Fruit fly (Drosophila melanogaster): ENCODE data around the gene sim.
A peak's percentile ranks its signal among the peaks of the same experiment; 100 is the strongest.

Gene sim

DNA sequence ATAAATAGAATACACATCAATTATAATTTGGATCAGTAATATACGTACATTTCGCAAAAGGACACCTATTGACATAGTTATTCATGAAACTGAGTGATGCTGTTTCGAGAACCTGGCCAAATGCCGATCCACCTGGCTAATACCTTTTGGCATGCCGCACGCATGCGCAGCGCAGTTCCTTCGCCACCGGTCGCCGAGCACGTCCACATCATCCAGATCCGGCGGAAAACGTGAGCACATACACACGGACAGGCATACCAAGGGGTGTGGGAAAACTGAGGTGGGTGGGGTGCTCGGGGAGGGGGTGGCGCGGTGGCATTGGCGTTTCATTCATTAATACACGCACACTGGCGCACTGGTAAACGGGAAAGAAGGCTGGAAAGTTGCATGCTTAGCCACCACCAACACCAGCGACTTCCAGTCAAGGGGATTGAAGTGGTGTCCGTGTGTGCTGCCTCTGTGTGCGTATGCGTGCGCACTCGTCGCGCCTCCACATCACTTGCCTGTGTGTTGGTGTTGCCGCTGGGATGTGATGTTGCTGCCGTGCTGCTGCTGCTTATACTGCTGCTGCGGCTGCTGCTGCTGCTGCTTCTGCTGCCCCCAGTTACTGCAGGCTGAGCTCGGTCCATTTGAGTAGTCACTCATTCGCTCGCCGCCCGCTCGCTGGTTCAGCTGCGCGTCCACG lies at the start of gene sim:
TSS of gene sim (plus strand) at position 635 of the 685 bp plus-strand sequence.
- TF ChIP-seq noc (tag; optimal IDR thresholded peaks at IDR 0.05), result no peak

DNA sequence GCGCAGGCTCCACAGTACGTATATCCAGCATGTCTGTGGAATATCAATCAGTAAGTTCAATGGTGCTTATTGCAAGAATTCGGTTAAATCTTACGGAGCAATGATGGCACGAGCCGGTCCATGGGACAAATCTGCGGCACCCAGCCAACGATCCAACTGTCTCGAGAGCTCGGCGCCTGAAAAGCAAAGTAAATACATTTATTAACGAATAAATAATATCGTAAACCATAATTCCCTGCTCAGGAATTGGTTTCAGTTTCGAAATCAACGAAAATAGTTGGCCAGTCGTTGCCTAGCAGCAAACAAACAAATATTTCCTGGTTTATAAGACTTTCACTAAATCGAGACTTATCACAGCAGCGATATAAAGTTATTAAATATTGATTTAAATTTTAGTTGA lies 48.0 kb upstream of the sim start, which contains the start of gene CG11656:
TSS of gene CG11656 (plus strand) at position 301 of the 400 bp plus-strand sequence.
- TF ChIP-seq noc (tag; optimal IDR thresholded peaks at IDR 0.05), result no peak

DNA sequence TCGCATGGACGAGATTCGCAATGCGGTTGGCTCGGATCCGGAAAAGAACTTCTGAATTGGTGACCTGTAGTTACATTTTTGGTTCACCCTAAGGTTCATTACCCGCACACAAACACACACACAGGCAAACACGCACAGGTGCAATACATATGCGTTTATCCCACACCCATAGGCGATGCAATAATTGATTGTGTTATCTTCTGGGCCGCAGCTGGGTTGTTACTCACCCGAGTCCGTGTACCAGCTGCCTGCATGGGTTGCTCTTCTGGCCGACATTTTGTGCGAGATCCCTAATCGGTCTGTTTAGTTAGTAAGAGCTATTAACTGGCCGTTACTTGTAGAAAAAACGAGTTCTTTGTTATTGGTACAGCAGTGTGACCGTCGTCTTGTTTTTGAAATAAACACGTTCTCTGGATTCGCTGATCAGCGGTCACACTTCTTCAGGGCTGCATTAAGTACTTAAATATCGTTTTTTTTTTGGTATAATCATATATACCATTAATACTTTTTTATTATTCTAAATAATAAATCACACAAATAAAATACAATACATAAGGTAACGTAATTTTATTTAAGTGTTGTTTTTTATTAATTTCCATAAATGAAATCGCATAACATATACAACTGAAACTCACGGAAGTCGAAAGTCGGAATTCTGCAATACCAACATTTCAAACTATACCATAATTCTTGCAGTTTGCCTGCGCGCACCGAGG lies 46.5 kb upstream of the sim start, which contains the start of gene CG8031:
TSS of gene CG8031 (minus strand) at position 406 of the 716 bp plus-strand sequence.
- no peak for TF ChIP-seq noc (tag; optimal IDR thresholded peaks at IDR 0.05)

DNA sequence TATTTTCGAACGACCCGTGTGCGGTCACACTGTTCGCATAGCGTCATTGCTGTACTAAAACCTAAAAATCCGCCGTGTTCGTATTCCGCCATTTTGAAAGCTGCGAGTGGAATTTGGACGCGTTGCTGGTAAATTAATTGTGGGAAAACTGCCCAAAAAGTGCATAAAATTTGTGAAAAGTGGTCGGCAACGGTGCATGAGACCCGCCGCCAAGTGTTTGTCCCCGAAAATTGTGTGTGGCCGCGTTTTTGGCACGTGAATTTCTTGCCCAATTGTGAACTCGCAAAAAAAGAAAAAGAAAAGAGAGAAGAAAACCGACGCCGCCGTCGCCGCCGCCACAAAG lies 46.0 kb upstream of the sim start, which contains the start of gene CtBP:
TSS of gene CtBP (plus strand) at position 29 of the 343 bp plus-strand sequence.
- no peak for TF ChIP-seq noc (tag; optimal IDR thresholded peaks at IDR 0.05)

DNA sequence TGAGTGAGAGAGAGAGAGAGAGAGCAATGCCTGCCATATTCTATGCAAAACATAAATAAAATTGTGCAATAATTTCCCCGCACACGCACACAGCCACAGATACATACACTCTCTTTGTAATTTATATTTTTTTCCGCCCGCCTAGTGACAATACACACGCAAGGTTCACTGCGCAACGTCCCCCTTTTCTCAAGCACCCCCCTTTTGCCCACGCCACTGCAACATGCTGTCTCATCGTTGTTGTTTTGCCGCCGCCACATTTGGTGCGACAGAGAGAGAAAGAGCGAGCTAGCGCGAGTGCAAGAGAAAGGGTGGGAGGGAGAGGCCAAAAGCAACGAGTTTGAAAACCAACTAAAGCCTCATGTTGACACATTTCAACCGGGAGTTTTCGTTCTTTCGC lies 45.2 kb upstream of the sim start:
- peak; percentile 76 for TF ChIP-seq noc (tag; optimal IDR thresholded peaks at IDR 0.05)

DNA sequence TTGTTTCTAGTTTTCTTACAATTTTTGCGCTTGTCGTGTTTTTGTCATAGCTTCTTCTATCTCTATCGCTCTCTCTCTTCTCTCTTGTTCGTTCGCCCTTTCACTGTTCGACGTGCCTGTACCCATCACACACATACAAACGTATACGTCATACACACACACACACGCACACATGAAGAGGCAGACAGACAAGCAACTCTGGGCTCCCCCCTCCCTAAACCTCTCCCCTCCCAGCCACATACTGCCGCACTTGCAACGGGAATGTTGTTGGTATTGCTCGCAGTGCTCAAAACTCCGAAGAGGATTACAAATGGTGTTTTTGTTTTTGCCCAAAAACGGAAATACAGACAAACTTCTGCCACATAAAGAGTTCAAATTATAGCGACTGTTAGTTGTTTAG lies 44.6 kb upstream of the sim start:
- TF ChIP-seq noc (tag; optimal IDR thresholded peaks at IDR 0.05), result no peak

DNA sequence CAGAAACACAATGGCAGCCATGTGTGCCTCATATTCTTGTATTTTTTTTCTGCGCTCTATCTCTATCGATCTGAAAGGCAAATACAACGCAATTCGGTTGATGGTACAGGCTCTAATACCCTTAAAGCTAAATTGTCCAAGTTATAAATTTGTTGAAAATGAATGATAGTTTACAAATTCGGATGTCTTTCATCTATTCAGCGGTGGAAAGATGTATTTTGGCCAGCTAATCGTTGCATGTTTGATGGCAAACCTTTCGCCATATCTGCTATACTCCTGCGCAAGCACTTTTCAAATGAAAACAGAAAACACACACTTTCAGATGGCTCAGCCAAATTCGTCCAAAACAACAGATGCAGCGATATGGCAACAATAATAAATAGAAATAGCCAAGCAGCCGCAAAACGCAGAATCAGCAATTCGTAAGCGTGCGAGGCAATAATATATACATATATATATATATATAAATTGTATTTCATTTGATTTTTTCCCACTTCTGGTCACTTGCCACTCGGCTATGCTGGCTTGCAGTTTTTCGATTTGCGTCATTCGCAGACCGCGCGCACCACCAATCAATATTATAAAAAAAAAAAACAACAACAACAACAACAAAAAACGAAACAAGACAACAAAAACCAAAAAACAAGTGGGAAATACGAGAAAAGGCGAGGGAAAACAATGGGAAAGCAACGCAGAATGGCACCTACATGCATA lies 43.2 kb upstream of the sim start:
- TF ChIP-seq noc (tag; optimal IDR thresholded peaks at IDR 0.05), result peak; percentile 31

DNA sequence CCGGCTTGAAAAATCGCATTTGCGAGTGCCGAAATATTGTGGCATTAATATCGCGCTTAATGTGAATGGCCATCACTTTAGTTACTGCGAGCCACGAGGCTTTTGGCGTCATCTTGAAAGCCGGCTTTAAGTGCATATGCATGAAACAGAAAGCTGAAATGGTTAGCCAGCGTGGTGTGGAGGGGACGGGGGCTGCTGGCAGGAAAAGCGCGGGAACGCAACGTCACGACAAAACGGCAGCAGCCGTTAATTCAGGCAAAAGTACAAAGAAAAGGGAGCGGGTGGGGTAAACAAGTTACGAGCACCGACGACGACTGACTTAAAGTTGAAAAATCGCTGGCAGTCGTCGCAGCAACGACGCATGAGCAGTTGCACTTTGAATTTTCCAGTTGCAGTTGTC lies 42.2 kb upstream of the sim start:
- TF ChIP-seq noc (tag; optimal IDR thresholded peaks at IDR 0.05), result no peak

DNA sequence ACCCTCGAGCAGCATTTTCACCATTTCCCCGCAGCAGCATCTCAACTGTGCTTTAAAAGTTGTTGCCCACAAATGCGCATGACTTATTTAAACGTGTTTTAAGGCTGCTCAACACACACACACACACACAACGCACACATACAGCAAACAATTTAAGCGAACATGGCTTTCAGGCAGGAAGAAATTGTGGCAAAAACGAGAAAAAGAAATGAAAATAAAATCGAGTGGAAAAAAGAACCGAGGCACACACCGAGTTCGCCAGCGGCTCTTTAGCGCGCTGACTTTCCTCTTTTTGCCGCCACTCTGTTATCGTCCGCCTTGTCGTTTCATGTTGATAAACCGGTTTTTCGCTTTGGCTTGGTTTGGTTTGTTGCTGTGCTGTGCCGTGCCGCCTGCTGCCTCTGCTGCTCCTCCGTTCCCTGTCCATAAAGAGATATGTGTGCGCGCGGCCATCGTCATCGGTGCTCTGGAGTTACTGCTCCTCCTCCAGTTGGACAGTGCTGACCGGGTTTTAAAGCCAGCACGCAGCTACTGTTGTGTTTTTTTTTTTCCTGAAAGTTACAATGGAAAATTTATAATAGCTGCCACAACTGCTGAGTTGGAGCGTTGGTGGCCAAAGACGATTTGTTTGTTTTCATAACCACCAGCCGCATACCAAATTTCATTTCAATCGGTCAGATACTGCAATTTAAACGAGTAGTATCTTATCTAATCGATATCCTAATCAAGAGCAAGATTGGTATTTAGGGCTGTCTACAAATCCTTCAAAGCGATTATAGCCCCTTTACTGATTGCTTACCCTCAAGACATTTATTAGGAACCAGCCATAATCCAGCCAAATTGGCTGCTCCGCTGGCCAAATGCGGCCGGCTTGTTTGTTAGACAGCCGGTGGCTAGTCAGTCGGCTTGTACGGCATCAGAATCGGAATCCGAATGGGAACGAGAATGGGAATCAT lies 41.5 kb upstream of the sim start:
- peak; percentile 21 for TF ChIP-seq noc (tag; optimal IDR thresholded peaks at IDR 0.05)

DNA sequence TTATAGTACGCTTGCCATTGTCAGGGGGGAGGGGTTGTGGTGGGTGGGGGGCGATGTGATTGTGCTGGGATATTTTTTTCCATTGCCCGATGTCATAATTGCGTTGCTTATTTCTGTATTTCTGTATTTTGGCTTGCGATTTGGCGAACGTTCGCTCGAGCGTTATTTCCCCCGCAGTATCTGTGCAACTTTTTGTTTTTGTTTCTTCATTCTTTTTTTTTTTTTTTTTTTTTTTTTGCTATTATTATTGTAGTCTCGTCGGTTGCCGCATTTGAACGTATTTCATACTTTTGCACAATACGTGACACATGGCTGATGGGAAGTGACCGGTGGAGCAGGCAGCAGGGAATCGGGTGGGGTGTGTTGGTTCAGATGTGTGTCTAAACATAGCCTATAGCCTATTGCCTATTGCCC lies 39.9 kb upstream of the sim start:
- no peak for TF ChIP-seq noc (tag; optimal IDR thresholded peaks at IDR 0.05)

DNA sequence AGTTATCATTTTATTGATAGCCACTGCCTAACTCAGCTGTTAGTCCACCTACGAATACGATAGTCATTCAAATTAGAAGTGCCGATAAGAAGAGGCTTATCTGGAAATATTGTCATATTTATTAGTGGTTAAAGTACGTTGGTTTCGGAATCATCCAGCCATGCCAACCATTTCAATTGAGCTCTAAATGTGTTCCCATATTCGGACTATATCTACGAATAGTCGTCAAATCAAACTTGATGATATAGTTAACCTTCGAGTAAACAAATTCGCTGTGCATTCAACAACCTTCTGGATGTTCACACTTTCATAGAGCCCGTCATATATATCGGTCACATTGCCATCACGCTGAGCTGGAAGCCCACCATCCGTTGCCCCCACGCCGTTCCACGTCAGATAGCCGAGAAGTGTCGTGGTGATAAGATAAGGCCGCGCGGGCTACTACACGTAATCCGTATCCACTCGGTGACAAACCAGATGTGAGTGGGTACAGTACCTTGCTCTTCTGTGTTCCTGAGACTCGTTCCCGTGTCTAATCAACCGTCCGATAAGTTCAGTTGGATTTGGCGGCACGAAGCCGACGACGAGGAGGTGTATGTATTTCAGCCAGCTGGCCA lies 39.2 kb upstream of the sim start:
- TF ChIP-seq noc (tag; optimal IDR thresholded peaks at IDR 0.05), result peak; percentile 45

DNA sequence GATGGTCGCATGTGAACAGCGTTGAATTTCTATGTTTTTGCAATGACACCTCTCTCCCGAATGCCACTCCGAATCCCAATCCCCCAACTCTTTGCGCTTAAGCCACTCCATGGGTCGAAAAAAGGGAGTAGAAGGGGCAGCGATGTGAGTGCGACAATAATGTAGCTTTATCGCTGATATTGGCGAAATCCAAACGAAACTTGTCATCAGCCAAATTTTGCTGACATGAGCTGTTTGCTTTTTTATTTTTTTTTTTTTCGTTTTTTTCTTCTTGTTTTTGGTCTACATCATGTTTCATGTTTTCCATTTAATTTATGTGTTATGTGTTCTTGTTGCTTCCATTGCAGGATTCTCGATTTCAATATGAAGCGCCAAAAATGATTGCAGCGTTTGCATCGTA lies 38.6 kb upstream of the sim start:
- TF ChIP-seq noc (tag; optimal IDR thresholded peaks at IDR 0.05), result no peak

DNA sequence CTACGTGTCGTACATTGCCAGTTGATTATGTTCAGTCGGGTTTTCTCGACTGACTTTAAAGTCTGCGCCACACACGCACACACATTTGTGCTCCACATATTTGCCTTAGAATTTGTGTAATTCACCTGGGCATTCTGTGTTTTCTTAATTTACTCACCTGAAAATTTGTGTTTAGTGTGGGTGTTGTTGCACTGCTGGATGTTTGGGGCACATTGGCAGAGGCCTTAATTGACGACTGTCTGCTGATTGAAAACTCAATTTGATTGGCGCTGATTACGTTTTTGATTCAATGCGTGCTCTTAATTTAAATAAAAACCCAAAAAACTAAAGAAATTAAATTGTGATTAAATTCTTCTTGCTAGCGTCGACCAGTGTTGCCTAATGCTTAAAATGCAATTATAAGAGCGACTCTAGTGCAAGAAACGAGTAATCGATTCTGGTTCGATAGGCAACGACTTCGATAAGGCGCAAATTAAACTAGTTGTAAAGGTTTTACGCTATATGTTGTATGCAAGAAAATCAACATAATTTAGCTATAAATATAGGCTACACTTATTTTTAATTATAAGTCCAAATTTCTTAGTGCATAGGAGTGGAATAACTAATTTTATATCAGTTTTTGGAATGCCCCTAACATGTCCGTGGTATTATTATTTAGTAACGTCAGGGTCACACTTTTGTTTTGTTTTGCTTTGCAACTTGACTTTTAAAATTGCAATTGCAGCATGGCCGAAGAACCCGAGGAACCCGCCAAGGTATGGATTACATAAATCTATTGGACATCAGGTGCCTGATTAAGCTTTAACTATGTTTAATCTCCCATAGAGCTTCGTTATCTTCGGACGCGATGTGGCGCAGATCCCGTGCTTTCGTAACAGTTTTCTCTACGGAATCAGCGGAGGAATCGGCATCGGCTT lies 27.0 kb upstream of the sim start, which contains the start of the genes CG46281 and CG46280:
TSS of gene CG46281 (minus strand) at position 51 of the 917 bp plus-strand sequence.
TSS of gene CG46280 (minus strand) at position 403 of the 917 bp plus-strand sequence.
- no peak for TF ChIP-seq noc (tag; optimal IDR thresholded peaks at IDR 0.05)

DNA sequence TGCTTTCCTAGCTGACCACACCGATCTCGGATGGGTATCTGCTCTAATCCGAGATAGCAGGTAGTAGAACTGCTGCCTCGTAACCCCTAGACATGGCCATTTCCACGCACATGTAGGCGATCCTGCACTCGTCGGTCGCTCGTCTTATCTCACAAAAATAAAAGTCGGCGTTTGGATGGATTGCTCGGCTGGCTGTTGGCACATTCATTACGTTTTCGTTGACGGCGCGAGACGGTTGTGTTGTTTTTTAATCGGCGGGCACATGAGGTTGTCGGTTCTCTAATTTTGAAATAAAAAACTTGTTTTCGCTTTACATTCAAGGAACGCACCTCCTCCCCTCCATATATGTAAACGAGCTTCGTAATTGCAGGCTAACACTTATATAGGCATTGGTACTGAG lies 25.2 kb upstream of the sim start, which contains the start of gene ry:
TSS of gene ry (plus strand) at position 206 of the 400 bp plus-strand sequence.
- no peak for TF ChIP-seq noc (tag; optimal IDR thresholded peaks at IDR 0.05)
